In genomic region chrX:13747997-13748396, ce11 we compare ENCODE assay signal across 2 worm cellular contexts.
TF ChIP-seq lines count a peak whose summit lies in the region.

No protein-coding gene starts in this region.

TF ChIP-seq in whole organism, L1 larva, 84 proteins besides CTCF, POLR2A, EP300 and RAD21 (continued from another document):
- no peak for TF ChIP-seq ets-5 (GFP tag; IDR thresholded peaks at IDR 0.05; lab: Robert Waterston, UW)
TF ChIP-seq in whole organism, L1 larva: peak in this region for 5.

TF ChIP-seq in whole organism, L4 larva, 104 proteins besides CTCF, POLR2A, EP300 and RAD21 (continued from another document):
- TF ChIP-seq unc-62 (GFP tag; optimal IDR thresholded peaks at IDR 0.05 in 1 of 2; lab: Kevin White, UChicago) (no peak), unc-62 (tag; optimal IDR thresholded peaks at IDR 0.05; lab: Kevin White, UChicago) (no peak), snpc-1.2 (GFP tag; IDR thresholded peaks at IDR 0.05; lab: Robert Waterston, UW) (no peak), zip-11 (GFP tag; IDR thresholded peaks at IDR 0.05; lab: Robert Waterston, UW) (no peak), ZK337.2 (GFP tag; IDR thresholded peaks at IDR 0.05; lab: Robert Waterston, UW) (no peak), duxl-1 (tag; optimal IDR thresholded peaks at IDR 0.05; lab: Kevin White, UChicago; ENCODE audit: poor library complexity) (no peak), F26F4.8 (GFP tag; conservative IDR thresholded peaks at IDR 0.05; lab: Robert Waterston, UW) (no peak)
